Worm (Caenorhabditis elegans) whole organism, late embryonic: ENCODE measurements around the gene grd-16.

Experiments
- ama-1 ChIP-seq: fragments of 150-350 bp; optimal IDR thresholded peaks from 2 replicates; lab custom pipeline; 2014
- che-1 ChIP-seq: sonication (generic microtip); optimal IDR thresholded peaks from 2 replicates; lab custom pipeline; 2016; ENCODE audit warnings: mild to moderate bottlenecking, missing genetic modification characterization, missing compliant biosample characterization
- dmd-4 ChIP-seq: sonication (generic microtip); optimal IDR thresholded peaks from 2 replicates; lab custom pipeline; 2016; ENCODE audit warnings: borderline replicate concordance, missing genetic modification characterization, missing compliant biosample characterization
- ets-4 ChIP-seq: sonication (generic microtip); optimal IDR thresholded peaks from 2 replicates; lab custom pipeline; 2016; ENCODE audit warnings: missing genetic modification characterization, missing compliant biosample characterization
- gmeb-2 ChIP-seq: sonication (generic microtip); optimal IDR thresholded peaks from 2 replicates; lab custom pipeline; 2016; ENCODE audit warnings: missing genetic modification characterization, inconsistent platforms, missing compliant biosample characterization
- hlh-30 ChIP-seq: sonication (generic microtip); optimal IDR thresholded peaks from 2 replicates; lab custom pipeline; 2017; ENCODE audit warnings: antibody characterized with exemption, missing genetic modification characterization, missing compliant biosample characterization; ENCODE audit not compliant: insufficient read depth
- hlh-8 ChIP-seq: sonication (generic microtip); optimal IDR thresholded peaks from 2 replicates; lab custom pipeline; 2016; ENCODE audit warnings: missing genotype, missing genetic modification characterization, missing compliant biosample characterization
- lin-11 ChIP-seq: fragments of 200-800 bp; sonication (Bioruptor generic); optimal IDR thresholded peaks from 2 replicates; lab custom pipeline; 2018; ENCODE audit warnings: mild to moderate bottlenecking, missing genetic modification characterization, missing compliant biosample characterization
- nhr-11 ChIP-seq: fragments of 150-350 bp; optimal IDR thresholded peaks from 2 replicates; lab custom pipeline; 2014; ENCODE audit warnings: missing biosample characterization, missing genetic modification characterization
- odd-2 ChIP-seq: sonication (generic microtip); optimal IDR thresholded peaks from 2 replicates; lab custom pipeline; 2017; ENCODE audit warnings: antibody characterized with exemption, mild to moderate bottlenecking, missing genetic modification characterization, missing compliant biosample characterization
- pat-9 ChIP-seq: fragments of 200-800 bp; sonication (Bioruptor generic); optimal IDR thresholded peaks from 2 replicates; lab custom pipeline; 2018; ENCODE audit warnings: mild to moderate bottlenecking, missing genetic modification characterization, moderate library complexity, missing compliant biosample characterization
- pqm-1 ChIP-seq: sonication (generic microtip); optimal IDR thresholded peaks from 2 replicates; lab custom pipeline; 2016; ENCODE audit warnings: missing genetic modification characterization, missing compliant biosample characterization
- syd-9 ChIP-seq: sonication (generic microtip); optimal IDR thresholded peaks from 2 replicates; lab custom pipeline; 2016; ENCODE audit warnings: mild to moderate bottlenecking, missing genetic modification characterization, moderate library complexity, missing compliant biosample characterization
- zip-5 ChIP-seq: sonication (generic microtip); optimal IDR thresholded peaks from 2 replicates; lab custom pipeline; 2016; ENCODE audit warnings: missing genetic modification characterization, missing compliant biosample characterization

ce11 chrIV:2526836-2527235, 50.4 kb downstream of the grd-16 start:
- TF ChIP-seq lin-11 (tag; lab: Kevin White, UChicago) (no peak), pqm-1 (tag; lab: Kevin White, UChicago) (no peak), syd-9 (tag; lab: Kevin White, UChicago) (no peak), pat-9 (tag; lab: Kevin White, UChicago) (no peak), dmd-4 (tag; lab: Kevin White, UChicago) (no peak), ama-1 (lab: Kevin White, UChicago) (no peak), gmeb-2 (tag; lab: Kevin White, UChicago) (no peak), nhr-11 (tag; lab: Kevin White, UChicago) (no peak), che-1 (tag; lab: Kevin White, UChicago) (no peak), odd-2 (no peak), hlh-30 (no peak), hlh-8 (no peak), ets-4 (no peak), zip-5 (tag; lab: Kevin White, UChicago) (no peak)
